Worm (Caenorhabditis elegans): ENCODE measurements around the gene try-5.

try-5 gene

DNA sequence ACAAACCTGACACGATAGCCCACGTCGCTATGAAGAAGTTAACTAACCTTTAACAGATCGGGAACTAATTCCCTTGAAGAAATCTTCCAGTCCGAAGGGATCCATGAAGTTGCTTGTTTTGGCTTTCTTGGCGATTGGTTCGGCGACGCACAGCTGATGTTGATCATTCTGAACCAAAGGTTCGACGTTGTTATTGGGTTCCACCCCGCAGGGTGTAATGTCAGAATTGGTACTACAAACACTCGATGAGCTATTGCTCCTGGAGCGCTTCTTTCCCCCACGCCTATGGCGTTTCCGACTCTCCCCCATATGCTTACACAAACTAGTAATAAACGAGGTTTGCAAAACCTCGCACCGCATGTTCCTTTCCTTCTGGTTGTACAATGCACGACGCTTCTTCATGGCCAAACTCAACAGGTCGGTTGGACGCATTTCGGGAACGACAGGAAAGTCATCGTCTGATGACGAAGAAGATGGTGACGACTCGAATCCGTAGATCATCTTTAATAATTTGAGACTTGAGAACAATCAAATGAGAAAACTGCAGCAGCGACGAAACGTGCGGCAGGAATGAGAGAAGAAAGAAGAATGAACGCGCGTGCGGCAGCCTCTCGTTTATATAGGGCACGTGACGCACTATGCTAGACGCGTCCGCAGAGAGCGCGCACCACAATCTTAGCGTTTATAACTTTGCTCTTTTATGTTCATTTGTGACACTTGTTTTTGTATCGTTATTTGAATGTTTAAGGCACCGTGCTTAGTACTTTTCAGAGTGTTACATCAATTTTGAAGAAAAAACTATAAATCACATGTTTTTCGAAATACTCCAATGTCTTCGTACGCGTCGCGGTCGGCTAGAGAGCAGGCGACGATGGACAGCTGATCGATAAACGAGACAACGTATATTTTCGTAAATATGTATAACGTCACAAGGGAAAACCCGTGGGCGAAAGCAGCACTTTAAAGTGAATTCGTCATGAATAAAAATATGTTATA lies 2.9 kb upstream of the try-5 start, which contains the start of gene tos-1 (continued):
- TF ChIP-seq nhr-76 (tag; optimal IDR thresholded peaks at IDR 0.05): peak; percentile 85
- TF ChIP-seq vab-15 (tag; optimal IDR thresholded peaks at IDR 0.05): peak; percentile 97
- no peak for TF ChIP-seq pqm-1 (tag; optimal IDR thresholded peaks at IDR 0.05)
- peak; percentile 90 for TF ChIP-seq unc-62 (GFP tag; optimal IDR thresholded peaks at IDR 0.05)
- TF ChIP-seq nhr-19 (GFP tag; conservative IDR thresholded peaks at IDR 0.05): peak; percentile 98
- peak; percentile 97 for TF ChIP-seq unc-98 (GFP tag; IDR thresholded peaks at IDR 0.05)
- TF ChIP-seq nhr-77 (tag; optimal IDR thresholded peaks at IDR 0.05): peak; percentile 98
- TF ChIP-seq mab-9 (GFP tag; IDR thresholded peaks at IDR 0.05): peak; percentile 95
- peak; percentile 86 for TF ChIP-seq aly-2 (tag; optimal IDR thresholded peaks at IDR 0.05)
- TF ChIP-seq irx-1 (tag; optimal IDR thresholded peaks at IDR 0.05): peak; percentile 98
- peak; percentile 98 for TF ChIP-seq zip-4 (GFP tag; optimal IDR thresholded peaks at IDR 0.05)
- TF ChIP-seq C04F5.9 (tag; optimal IDR thresholded peaks at IDR 0.05): peak; percentile 89
- 0 out of 2 replicates have a peak, but pooled peaks have one; percentile 69 for TF ChIP-seq ets-5 (GFP tag; IDR thresholded peaks at IDR 0.05)
- peak; percentile 14 for TF ChIP-seq mef-2 (tag; optimal IDR thresholded peaks at IDR 0.05)
- TF ChIP-seq pax-3 (tag; optimal IDR thresholded peaks at IDR 0.05): peak; percentile 100
- peak; percentile 94 for TF ChIP-seq nhr-237 (tag; optimal IDR thresholded peaks at IDR 0.05)
- peak; percentile 73 to 95 (median 94) for TF ChIP-seq ceh-82 (tag; optimal IDR thresholded peaks at IDR 0.05)
- TF ChIP-seq aha-1 (tag; optimal IDR thresholded peaks at IDR 0.05): peak; percentile 90
- TF ChIP-seq sox-4 (tag; optimal IDR thresholded peaks at IDR 0.05): peak; percentile 97
- peak in 5 of 6 experiments; percentile 81 to 98 (median 90) for TF ChIP-seq elt-3 (tag; optimal IDR thresholded peaks at IDR 0.05)
- peak; percentile 90 for TF ChIP-seq C34B4.2 (tag; optimal IDR thresholded peaks at IDR 0.05)
- TF ChIP-seq fkh-10 (GFP tag; optimal IDR thresholded peaks at IDR 0.05): peak; percentile 98
- TF ChIP-seq nhr-85 (tag): peak; percentile 100
- TF ChIP-seq sup-37 (GFP tag; optimal IDR thresholded peaks at IDR 0.05): peak; percentile 98
- peak; percentile 99 for TF ChIP-seq grh-1 (GFP tag; IDR thresholded peaks at IDR 0.05)
- peak; percentile 89 for TF ChIP-seq lir-3 (tag; optimal IDR thresholded peaks at IDR 0.05; ENCODE audit: poor library complexity)
- TF ChIP-seq efl-3 (GFP tag; optimal IDR thresholded peaks at IDR 0.05): peak; percentile 70
- TF ChIP-seq lin-35 (GFP tag; optimal IDR thresholded peaks at IDR 0.05): peak; percentile 87 to 93
- TF ChIP-seq tlp-1 (tag; optimal IDR thresholded peaks at IDR 0.05): no peak
- peak; percentile 97 for TF ChIP-seq nhr-11 (tag; optimal IDR thresholded peaks at IDR 0.05)
- TF ChIP-seq lin-15B (tag; optimal IDR thresholded peaks at IDR 0.05): peak; percentile 66
- peak; percentile 35 for TF ChIP-seq ceh-90 (tag; optimal IDR thresholded peaks at IDR 0.05)
- peak; percentile 100 for TF ChIP-seq nhr-71 (tag; optimal IDR thresholded peaks at IDR 0.05)
- peak; percentile 100 for TF ChIP-seq nhr-20 (tag; optimal IDR thresholded peaks at IDR 0.05)
- peak; percentile 97 for TF ChIP-seq C16A3.4 (tag; optimal IDR thresholded peaks at IDR 0.05)

ce11 chrV:9349687-9350086 lies 2.8 kb downstream of the try-5 start, which contains the start of gene srx-47:
Gene srx-47, plus strand, starts transcription at chrV:9349987.
- TF ChIP-seq efl-1 (optimal IDR thresholded peaks at IDR 0.05) (no peak), efl-1 (GFP tag; optimal IDR thresholded peaks at IDR 0.05 in 1 of 2) (peak in 1 of 2 experiments; percentile 10), ama-1 (optimal IDR thresholded peaks at IDR 0.05) (no peak), hlh-17 (GFP tag; optimal IDR thresholded peaks at IDR 0.05; ENCODE audit: borderline replicate concordance) (no peak), sptf-1 (tag; optimal IDR thresholded peaks at IDR 0.05) (no peak), mep-1 (tag; optimal IDR thresholded peaks at IDR 0.05) (no peak)

All from whole organism, L1 larva.